Worm (Caenorhabditis elegans) whole organism, late embryonic: ENCODE results near the gene T19H12.12.

Experiments used
- C08G9.2 ChIP-seq: sonication (generic microtip); optimal IDR thresholded peaks from 2 replicates; lab custom pipeline; 2016; ENCODE audit warnings: mild to moderate bottlenecking, missing genetic modification characterization, moderate library complexity, missing compliant biosample characterization
- ceh-45 ChIP-seq: fragments of 200-800 bp; sonication (Bioruptor generic); IDR thresholded peaks from 2 replicates; pipeline ENCODE4 v1.3.6; 2022; ENCODE audit warnings: missing genetic modification reagents, missing genetic modification characterization, missing compliant biosample characterization
- elt-2 ChIP-seq: sonication (generic microtip); optimal IDR thresholded peaks from 2 replicates; lab custom pipeline; 2016; ENCODE audit warnings: missing genetic modification reagents, missing genetic modification characterization, missing compliant biosample characterization
- pha-4 ChIP-seq: fragments of 150-350 bp; optimal IDR thresholded peaks from 2 replicates; lab custom pipeline; 2018; ENCODE audit warnings: missing biosample characterization, missing genetic modification reagents, missing genetic modification characterization
- syd-9 ChIP-seq: sonication (generic microtip); optimal IDR thresholded peaks from 2 replicates; lab custom pipeline; 2016; ENCODE audit warnings: mild to moderate bottlenecking, missing genetic modification characterization, moderate library complexity, missing compliant biosample characterization

- TF ChIP-seq ceh-45 (GFP tag; lab: Robert Waterston, UW) (no peak), syd-9 (tag; lab: Kevin White, UChicago) (no peak), elt-2 (tag; lab: Kevin White, UChicago) (no peak), C08G9.2 (tag; lab: Kevin White, UChicago) (no peak), pha-4 (tag; lab: Kevin White, UChicago) (no peak)
These were observed 10.4 kb downstream of the T19H12.12 start, which contains the start of gene ugt-11 for ce11 chrV:4894971-4895370.
